Worm (Caenorhabditis elegans) whole organism, L4/young adult: ENCODE measurements around the gene tsp-16.

Experiments
- W03F9.2 ChIP-seq: fragments of 150-350 bp; optimal IDR thresholded peaks from 2 replicates; lab custom pipeline; 2014; ENCODE audit warnings: missing biosample characterization, missing genetic modification characterization
- dao-5 ChIP-seq: sonication (generic microtip); optimal IDR thresholded peaks from 2 replicates; lab custom pipeline; 2016; ENCODE audit warnings: missing genotype, missing genetic modification characterization, moderate library complexity, missing compliant biosample characterization
- him-1 ChIP-seq: sonication (generic microtip); optimal IDR thresholded peaks from 2 replicates; lab custom pipeline; 2016; ENCODE audit warnings: missing genotype, missing genetic modification reagents, missing genetic modification characterization, missing compliant biosample characterization

ce11 chrX:6991427-6991826, 5.0 kb downstream of the tsp-16 start, which contains the start of gene ugt-57:
- TF ChIP-seq dao-5 (tag; lab: Kevin White, UChicago) (no peak), him-1 (tag; lab: Kevin White, UChicago) (no peak), W03F9.2 (tag; lab: Kevin White, UChicago) (no peak)
